Fruit fly (Drosophila melanogaster): ENCODE results near the gene CG7523.
A peak's percentile ranks its signal among the peaks of the same experiment; 100 is the strongest.

CG7523 gene

DNA sequence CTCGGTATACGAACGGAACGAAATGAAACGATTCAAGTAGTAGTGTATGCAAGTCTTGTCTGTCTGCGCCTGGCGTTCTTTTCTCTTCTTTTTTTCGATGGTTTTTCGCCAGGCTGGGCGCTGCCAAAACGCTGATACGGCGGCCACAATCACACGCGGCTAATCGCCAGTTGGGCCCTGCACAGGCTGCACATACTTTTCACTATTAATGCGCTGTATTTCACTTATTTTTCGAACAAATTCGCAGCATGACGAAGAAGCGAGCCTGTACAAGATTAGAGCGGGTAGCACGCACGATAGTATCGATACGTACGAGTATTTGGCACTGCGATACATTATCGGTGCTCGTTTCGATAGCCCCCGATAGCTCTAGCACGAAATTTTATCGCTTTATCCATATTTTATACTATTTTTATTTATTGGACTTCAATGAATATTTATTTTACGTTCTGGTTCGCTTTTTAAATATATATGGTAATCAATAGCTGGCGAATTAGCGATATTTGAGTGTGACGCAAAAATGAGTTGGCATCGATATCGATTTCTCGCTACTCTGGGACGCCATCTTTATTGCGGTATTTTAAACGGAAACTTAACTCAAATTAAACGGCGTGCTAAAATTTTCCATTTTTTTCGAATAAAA, 47.5 kb upstream of the CG7523 start, which contains the start of gene osa (continued):
- TF ChIP-seq bab2 (GFP tag; optimal IDR thresholded peaks at IDR 0.05) (no peak), amos (GFP tag; IDR thresholded peaks at IDR 0.05; ENCODE audit: partially characterized antibody) (no peak), CG16815 (GFP tag; optimal IDR thresholded peaks at IDR 0.05) (no peak), H15 (GFP tag; IDR thresholded peaks at IDR 0.05) (no peak), CG4617 (GFP tag; optimal IDR thresholded peaks at IDR 0.05; ENCODE audit: borderline replicate concordance) (peak; percentile 43), CG12769 (tag; optimal IDR thresholded peaks at IDR 0.05) (no peak), aop (GFP tag; IDR thresholded peaks at IDR 0.05) (no peak), fd102C (GFP tag; optimal IDR thresholded peaks at IDR 0.05) (no peak), Fer1 (GFP tag; optimal IDR thresholded peaks at IDR 0.05) (peak; percentile 34), CG9215 (GFP tag; IDR thresholded peaks at IDR 0.05) (no peak), CG30403 (GFP tag; optimal IDR thresholded peaks at IDR 0.05) (no peak), CG43689 (GFP tag; IDR thresholded peaks at IDR 0.05) (no peak), Six4 (GFP tag; optimal IDR thresholded peaks at IDR 0.05) (no peak), CG12104 (GFP tag; optimal IDR thresholded peaks at IDR 0.05) (no peak), sna (GFP tag; IDR thresholded peaks at IDR 0.05; ENCODE audit: partially characterized antibody) (no peak), p53 (GFP tag; optimal IDR thresholded peaks at IDR 0.05) (no peak), ATbp (GFP tag; optimal IDR thresholded peaks at IDR 0.05) (no peak), Abd-B (GFP tag; optimal IDR thresholded peaks at IDR 0.05) (no peak), CG3163 (GFP tag; optimal IDR thresholded peaks at IDR 0.05) (no peak), CG17912 (GFP tag; optimal IDR thresholded peaks at IDR 0.05) (no peak), CG8281 (tag; optimal IDR thresholded peaks at IDR 0.05) (no peak), CG8765 (GFP tag; IDR thresholded peaks at IDR 0.05) (no peak), danr (GFP tag; IDR thresholded peaks at IDR 0.05) (no peak), ac (GFP tag; optimal IDR thresholded peaks at IDR 0.05) (no peak), CG33213 (GFP tag; optimal IDR thresholded peaks at IDR 0.05) (peak; percentile 22), CG18476 (GFP tag; optimal IDR thresholded peaks at IDR 0.05) (no peak), trem (tag; optimal IDR thresholded peaks at IDR 0.05) (peak; percentile 53), MESR4 (GFP tag; optimal IDR thresholded peaks at IDR 0.05) (peak; percentile 88), CG13296 (GFP tag; optimal IDR thresholded peaks at IDR 0.05) (no peak), D19B (GFP tag; optimal IDR thresholded peaks at IDR 0.05) (no peak), sr (GFP tag; IDR thresholded peaks at IDR 0.05) (no peak), tup (GFP tag; optimal IDR thresholded peaks at IDR 0.05) (no peak), gro (GFP tag; optimal IDR thresholded peaks at IDR 0.05) (peak; percentile 42), sens (GFP tag) (peak; percentile 66), Ets65A (GFP tag) (peak; percentile 48), Bdp1 (GFP tag; optimal IDR thresholded peaks at IDR 0.05) (peak; percentile 18), CG1832 (GFP tag; optimal IDR thresholded peaks at IDR 0.05) (no peak), CG10267 (tag; optimal IDR thresholded peaks at IDR 0.05) (peak; percentile 35), CG1024 (GFP tag; IDR thresholded peaks at IDR 0.05) (no peak), CG34422 (GFP tag; IDR thresholded peaks at IDR 0.05) (no peak), CG13123 (GFP tag; optimal IDR thresholded peaks at IDR 0.05) (no peak), maf-S (GFP tag; optimal IDR thresholded peaks at IDR 0.05) (no peak), dm (GFP tag; optimal IDR thresholded peaks at IDR 0.05) (no peak), Nf-YC (tag; optimal IDR thresholded peaks at IDR 0.05) (no peak), CG4707 (GFP tag; optimal IDR thresholded peaks at IDR 0.05) (no peak), Xbp1 (GFP tag; optimal IDR thresholded peaks at IDR 0.05) (peak; percentile 12), scrt (GFP tag; optimal IDR thresholded peaks at IDR 0.05) (no peak), CG17802 (tag; optimal IDR thresholded peaks at IDR 0.05) (no peak), cg (GFP tag; optimal IDR thresholded peaks at IDR 0.05) (peak; percentile 5), CG9727 (GFP tag; optimal IDR thresholded peaks at IDR 0.05) (peak; percentile 51), CG11085 (GFP tag; IDR thresholded peaks at IDR 0.05) (no peak)
